Fruit fly (Drosophila melanogaster): ENCODE measurements around the gene Top2.

The Top2 gene

DNA sequence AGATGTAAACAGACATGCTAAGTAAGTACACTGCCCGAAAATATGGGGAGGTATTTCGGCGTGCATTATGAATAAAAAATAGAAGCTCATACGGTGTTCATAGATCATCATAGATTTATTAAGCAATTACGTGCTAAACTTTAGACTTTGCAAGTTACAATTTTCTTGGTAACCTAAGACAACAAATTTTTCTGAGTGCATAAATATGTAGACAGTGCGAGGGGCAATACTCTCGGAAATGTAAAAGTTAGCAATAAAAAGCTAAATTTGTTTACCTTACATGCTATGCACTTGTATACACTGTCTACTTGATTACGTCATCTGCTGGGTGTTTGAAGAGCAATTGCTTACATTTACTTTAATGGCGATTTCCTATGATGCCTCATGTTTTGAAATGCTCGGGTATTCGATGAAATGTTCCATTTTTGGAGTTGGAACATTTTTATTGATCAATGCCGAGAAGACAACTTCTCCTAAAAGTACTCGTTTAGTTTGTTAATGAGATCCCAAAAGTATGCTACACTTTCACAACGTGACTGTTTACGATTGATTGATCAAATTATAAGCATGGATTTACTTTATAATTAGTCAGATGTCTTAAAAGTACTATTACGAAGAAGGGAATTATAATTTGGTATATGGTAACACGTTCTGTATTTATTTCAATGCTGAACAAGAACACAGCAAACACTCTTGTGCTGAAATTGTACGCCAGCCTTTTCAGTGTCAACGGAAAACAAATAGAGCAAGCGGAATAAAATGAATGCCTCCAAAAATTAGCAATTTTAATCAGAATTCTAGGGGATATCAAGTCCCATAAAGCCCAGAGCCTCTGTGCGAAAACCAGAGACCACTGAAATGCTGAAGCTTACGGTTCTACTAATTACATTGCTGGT is 36.4 kb downstream of the Top2 start, which contains the start of gene Lectin-galC1 (continued):
- TF ChIP-seq CG4617 (GFP tag; optimal IDR thresholded peaks at IDR 0.05; ENCODE audit: borderline replicate concordance) (peak; percentile 70), CG12659 (GFP tag; optimal IDR thresholded peaks at IDR 0.05) (peak; percentile 77), CG5180 (GFP tag; optimal IDR thresholded peaks at IDR 0.05) (peak; percentile 76), D19B (GFP tag; optimal IDR thresholded peaks at IDR 0.05) (no peak), CG3847 (GFP tag; IDR thresholded peaks at IDR 0.05) (peak; percentile 73), Doc3 (GFP tag; IDR thresholded peaks at IDR 0.05; ENCODE audit: partially characterized antibody) (no peak), fd64A (GFP tag; optimal IDR thresholded peaks at IDR 0.05) (peak; percentile 87), ab (GFP tag; optimal IDR thresholded peaks at IDR 0.05) (peak; percentile 70), zf30C (GFP tag; optimal IDR thresholded peaks at IDR 0.05) (peak; percentile 84), CG10565 (GFP tag; optimal IDR thresholded peaks at IDR 0.05) (peak; percentile 79), lilli (GFP tag; optimal IDR thresholded peaks at IDR 0.05) (peak; percentile 80), otp (GFP tag; IDR thresholded peaks at IDR 0.05) (peak; percentile 86), Rx (GFP tag; IDR thresholded peaks at IDR 0.05) (peak; percentile 75), CG11085 (GFP tag; IDR thresholded peaks at IDR 0.05) (0 out of 2 replicates have a peak, but pooled peaks have one; percentile 41), Sox102F (GFP tag; optimal IDR thresholded peaks at IDR 0.05) (peak; percentile 93), Sry-β (GFP tag; optimal IDR thresholded peaks at IDR 0.05) (no peak), nerfin-2 (GFP tag; IDR thresholded peaks at IDR 0.05; ENCODE audit: partially characterized antibody) (no peak), jigr1 (GFP tag; IDR thresholded peaks at IDR 0.05) (no peak), insv (GFP tag; optimal IDR thresholded peaks at IDR 0.05) (peak in 1 of 2 experiments; percentile 16), Lim3 (GFP tag; IDR thresholded peaks at IDR 0.05) (peak; percentile 59; the same call in 1 of the 2 replicates), Bteb2 (GFP tag; optimal IDR thresholded peaks at IDR 0.05) (peak; percentile 82), sisA (GFP tag; IDR thresholded peaks at IDR 0.05) (peak; percentile 88; the same call in 1 of the 2 replicates), Max (GFP tag; optimal IDR thresholded peaks at IDR 0.05) (peak; percentile 80), ase (GFP tag; IDR thresholded peaks at IDR 0.05) (no peak; the same call in 1 of the 3 replicates), ttk (GFP tag; IDR thresholded peaks at IDR 0.05) (peak; percentile 85), pros (GFP tag; optimal IDR thresholded peaks at IDR 0.05) (no peak), nmo (GFP tag; optimal IDR thresholded peaks at IDR 0.05) (peak; percentile 89), jing (GFP tag; optimal IDR thresholded peaks at IDR 0.05) (peak; percentile 83), tll (GFP tag; optimal IDR thresholded peaks at IDR 0.05) (no peak), Side (GFP tag; optimal IDR thresholded peaks at IDR 0.05) (peak; percentile 87), Fer1 (GFP tag; optimal IDR thresholded peaks at IDR 0.05) (peak; percentile 82), tio (GFP tag; optimal IDR thresholded peaks at IDR 0.05) (peak; percentile 82), Optix (GFP tag; IDR thresholded peaks at IDR 0.05) (peak; percentile 84), NK7.1 (GFP tag; optimal IDR thresholded peaks at IDR 0.05) (peak; percentile 79), CG10431 (GFP tag; optimal IDR thresholded peaks at IDR 0.05) (peak; percentile 47), ham (GFP tag; IDR thresholded peaks at IDR 0.05) (no peak), CG11560 (tag; IDR thresholded peaks at IDR 0.05) (peak; percentile 65; the same call in 2 of the 3 replicates), CG3065 (GFP tag; optimal IDR thresholded peaks at IDR 0.05) (peak; percentile 83), rib (GFP tag; IDR thresholded peaks at IDR 0.05) (0 out of 2 replicates have a peak, but pooled peaks have one; percentile 69), ash1 (GFP tag; optimal IDR thresholded peaks at IDR 0.05) (no peak), CG1024 (GFP tag; IDR thresholded peaks at IDR 0.05) (peak; percentile 69; the same call in 1 of the 2 replicates), mam (GFP tag; optimal IDR thresholded peaks at IDR 0.05) (peak; percentile 70), nau (GFP tag; optimal IDR thresholded peaks at IDR 0.05) (peak; percentile 74), ac (GFP tag; optimal IDR thresholded peaks at IDR 0.05) (peak; percentile 72), CG4854 (GFP tag; optimal IDR thresholded peaks at IDR 0.05) (peak; percentile 80), shn (GFP tag; optimal IDR thresholded peaks at IDR 0.05) (peak; percentile 84), hkb (optimal IDR thresholded peaks at IDR 0.05) (no peak), hkb (GFP tag; IDR thresholded peaks at IDR 0.05) (peak; percentile 87)

Data from whole organism, embryonic.